Fruit fly (Drosophila melanogaster) Kc167 (cell line): ENCODE measurements around the gene Hsp70Ab.
"Not testable (repeated sequence)": the region's sequence is repeated elsewhere in the genome, so short reads cannot be mapped to it uniquely, and the experiment has no call there.

Experiments
- Myc ChIP-seq: fragments of >200 bp; optimal IDR thresholded peaks from 2 replicates; lab custom pipeline; 2017; ENCODE audit warnings: missing external identifiers
- Sin3A ChIP-seq: fragments of >200 bp; optimal IDR thresholded peaks from 2 replicates; lab custom pipeline; 2018; ENCODE audit warnings: missing external identifiers
- h ChIP-seq: fragments of >200 bp; optimal IDR thresholded peaks from 3 replicates; lab custom pipeline; 2018; ENCODE audit warnings: missing external identifiers
- insv ChIP-seq: fragments of >200 bp; optimal IDR thresholded peaks from 3 replicates; lab custom pipeline; 2018; ENCODE audit warnings: missing external identifiers
- psq ChIP-seq: fragments of >200 bp; optimal IDR thresholded peaks from 2 replicates; lab custom pipeline; 2017; ENCODE audit warnings: missing external identifiers
- ttk ChIP-seq: sonication (Bioruptor generic); optimal IDR thresholded peaks from 2 replicates; lab custom pipeline; 2017; ENCODE audit warnings: missing external identifiers

The Hsp70Ab gene

DNA sequence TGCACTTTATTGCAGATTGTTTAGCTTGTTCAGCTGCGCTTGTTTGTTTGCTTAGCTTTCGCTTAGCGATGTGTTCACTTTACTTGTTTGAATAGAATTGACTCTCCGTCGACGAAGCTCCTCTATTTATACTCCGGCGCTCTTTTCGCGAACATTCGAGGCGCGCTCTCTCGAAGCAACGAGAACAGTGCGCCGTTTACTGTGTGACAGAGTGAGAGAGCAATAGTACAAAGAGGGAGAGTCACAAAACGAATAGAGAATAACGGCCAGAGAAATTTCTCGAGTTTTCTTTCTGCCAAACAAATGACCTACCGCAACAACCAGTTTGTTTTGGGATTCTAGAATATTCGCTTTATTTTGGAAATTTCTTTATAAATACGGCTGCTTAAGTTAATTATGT lies 1.9 kb upstream of the Hsp70Ab start, which contains the start of gene Hsp70Aa:
Hsp70Aa (minus strand) TSS at position 101 of the 400 bp plus-strand sequence.
- not testable (repeated sequence) for TF ChIP-seq h, Sin3A, insv (lab: Kevin White, UChicago)

DNA sequence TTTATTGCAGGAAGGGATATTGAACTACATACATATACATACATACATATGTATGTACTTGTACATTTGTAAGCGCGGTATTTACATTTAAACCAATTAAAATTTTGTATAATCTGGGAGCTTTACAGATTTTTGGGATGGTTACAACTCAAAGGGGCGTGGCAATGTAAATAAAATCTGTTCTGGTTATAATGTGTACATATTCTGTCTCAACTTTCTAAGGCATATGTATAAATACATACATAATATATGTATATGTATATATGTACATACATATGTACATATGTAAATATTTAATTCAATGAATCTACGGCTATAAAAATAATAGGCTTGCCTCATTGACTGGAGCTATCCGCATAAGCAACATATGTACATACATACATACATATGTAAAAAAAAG lies 947 bp upstream of the Hsp70Ab start:
- TF ChIP-seq psq (lab: Kevin White, UChicago) (no peak), ttk (no peak), insv (lab: Kevin White, UChicago) (no peak), Sin3A (lab: Kevin White, UChicago) (no peak), Myc (no peak), h (lab: Kevin White, UChicago) (no peak)

dm6 chr3R:11962739-11963214 lies 4.4 kb downstream of the Hsp70Ab start, which contains the start of the genes CG3281 and aurA:
Gene CG3281, minus strand, starts transcription at chr3R:11962805.
Gene aurA, plus strand, starts transcription at chr3R:11963124.
- TF ChIP-seq Myc: no peak
- peak; percentile 94 for TF ChIP-seq Sin3A (lab: Kevin White, UChicago)

dm6 chr3R:11964000-11964399 lies 5.7 kb downstream of the Hsp70Ab start:
- TF ChIP-seq psq (lab: Kevin White, UChicago) (no peak), Myc (no peak), Sin3A (lab: Kevin White, UChicago) (no peak), ttk (no peak), h (lab: Kevin White, UChicago) (no peak), insv (lab: Kevin White, UChicago) (no peak)

DNA sequence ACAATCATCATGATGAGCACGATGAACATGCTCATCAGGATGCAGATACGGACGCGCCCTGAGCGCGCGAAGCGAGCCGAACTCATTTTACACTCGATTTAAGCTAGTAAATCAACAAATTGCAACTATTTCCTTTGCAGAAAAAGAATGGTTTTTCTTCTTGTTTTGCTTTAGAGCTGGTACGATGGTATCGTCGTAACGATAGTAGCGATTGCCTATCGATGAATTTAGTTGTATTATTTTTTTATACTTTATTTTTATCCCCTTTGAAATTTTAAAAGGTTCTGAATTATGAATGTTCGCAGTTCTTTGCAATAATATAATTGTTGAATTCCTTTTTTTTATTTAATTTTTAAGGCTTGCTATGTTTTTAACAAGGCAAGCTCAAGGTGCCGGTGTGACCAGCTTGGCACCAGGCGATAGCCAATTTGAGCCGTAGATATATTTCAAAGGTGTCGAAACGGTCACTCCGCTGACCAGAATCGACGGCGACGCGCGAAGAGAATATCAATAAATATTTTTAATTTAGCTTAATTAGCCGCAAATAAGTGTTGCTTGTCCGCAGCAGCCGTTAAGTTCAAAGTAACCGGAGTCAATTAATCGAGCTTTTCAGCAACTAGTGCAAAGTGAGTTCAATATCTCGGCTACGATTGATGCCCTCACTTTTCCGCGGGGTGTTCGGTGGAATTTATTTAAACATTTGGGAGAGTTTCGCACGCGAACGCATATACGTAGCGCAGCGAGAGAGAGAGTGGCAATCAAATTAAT lies 9.1 kb downstream of the Hsp70Ab start, which contains the start of the genes CG12213 and GC1:
CG12213 (minus strand) TSS at position 430 of the 768 bp plus-strand sequence.
GC1 (plus strand) TSS at position 447 of the 768 bp plus-strand sequence.
- TF ChIP-seq Myc (no peak), Sin3A (lab: Kevin White, UChicago) (no peak), insv (lab: Kevin White, UChicago) (no peak), h (lab: Kevin White, UChicago) (no peak), ttk (no peak), psq (lab: Kevin White, UChicago) (no peak)

DNA sequence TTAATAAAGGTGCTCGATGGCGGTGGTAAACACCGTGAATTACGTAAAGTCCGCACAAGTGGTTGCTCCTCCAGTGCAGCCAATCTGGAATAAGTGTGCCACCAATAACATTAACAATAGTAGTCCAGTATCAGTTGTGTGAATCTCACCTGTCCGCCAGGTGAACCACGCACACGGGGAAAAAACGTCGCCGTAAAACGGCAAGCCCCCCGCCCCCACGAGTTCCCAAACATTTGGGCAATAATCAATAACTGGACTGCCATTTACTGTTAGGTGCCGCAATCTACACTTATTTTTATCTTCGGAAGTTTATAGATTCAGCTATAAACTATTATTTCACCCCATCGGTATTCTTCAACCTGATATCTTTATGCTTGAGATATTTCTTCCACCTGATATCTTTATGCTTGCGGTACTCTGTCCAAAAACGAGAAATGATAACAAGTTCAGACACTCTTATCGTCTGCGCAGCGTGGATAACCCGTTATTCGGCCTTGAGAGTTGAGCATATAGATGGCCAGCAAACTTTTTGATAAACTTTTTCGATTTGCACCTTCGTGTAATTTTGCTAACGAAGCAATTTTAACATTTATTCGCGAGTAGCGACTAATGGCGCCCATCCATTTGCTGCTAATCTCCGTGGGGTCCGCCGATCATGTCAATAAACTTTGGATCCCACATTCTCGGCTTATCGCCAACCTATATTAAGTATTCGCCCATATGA lies 9.9 kb downstream of the Hsp70Ab start:
- TF ChIP-seq Sin3A (lab: Kevin White, UChicago) (no peak), h (lab: Kevin White, UChicago) (no peak), Myc (no peak), insv (lab: Kevin White, UChicago) (no peak)

- no peak for TF ChIP-seq psq (lab: Kevin White, UChicago)
- TF ChIP-seq ttk: no peak
- no peak for TF ChIP-seq insv (lab: Kevin White, UChicago)
- no peak for TF ChIP-seq h (lab: Kevin White, UChicago)
- no peak for TF ChIP-seq Myc
- no peak for TF ChIP-seq Sin3A (lab: Kevin White, UChicago)
Observed at dm6 chr3R:11969217-11969616, 10.9 kb downstream of the Hsp70Ab start.

DNA sequence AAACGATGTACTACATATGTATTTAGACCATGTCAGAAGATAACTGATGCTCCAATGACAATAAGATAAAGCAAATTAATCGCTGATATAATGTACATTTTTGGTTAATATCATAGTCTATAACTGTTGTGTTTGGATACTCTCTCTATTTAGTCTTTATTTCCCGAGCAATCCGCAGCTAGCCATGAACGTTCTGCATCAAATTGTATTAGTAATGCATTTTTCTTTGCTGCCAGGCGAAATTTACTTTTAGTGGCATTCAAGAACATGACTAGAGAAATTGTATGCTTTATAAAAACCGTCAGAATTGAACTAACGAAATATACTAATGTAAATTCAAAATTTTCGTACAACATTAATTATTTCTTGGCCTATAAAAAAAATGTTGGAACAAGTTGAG lies 13.1 kb downstream of the Hsp70Ab start, which contains the start of gene GC2:
GC2 (plus strand) TSS at position 301 of the 400 bp plus-strand sequence.
- TF ChIP-seq h (lab: Kevin White, UChicago) (no peak), Myc (no peak), psq (lab: Kevin White, UChicago) (no peak), ttk (no peak), Sin3A (lab: Kevin White, UChicago) (no peak), insv (lab: Kevin White, UChicago) (no peak)

- TF ChIP-seq Myc (no peak), psq (lab: Kevin White, UChicago) (no peak), h (lab: Kevin White, UChicago) (no peak), insv (lab: Kevin White, UChicago) (no peak), Sin3A (lab: Kevin White, UChicago) (no peak), ttk (no peak)
Observed at dm6 chr3R:11973826-11974225, 15.5 kb downstream of the Hsp70Ab start.

DNA sequence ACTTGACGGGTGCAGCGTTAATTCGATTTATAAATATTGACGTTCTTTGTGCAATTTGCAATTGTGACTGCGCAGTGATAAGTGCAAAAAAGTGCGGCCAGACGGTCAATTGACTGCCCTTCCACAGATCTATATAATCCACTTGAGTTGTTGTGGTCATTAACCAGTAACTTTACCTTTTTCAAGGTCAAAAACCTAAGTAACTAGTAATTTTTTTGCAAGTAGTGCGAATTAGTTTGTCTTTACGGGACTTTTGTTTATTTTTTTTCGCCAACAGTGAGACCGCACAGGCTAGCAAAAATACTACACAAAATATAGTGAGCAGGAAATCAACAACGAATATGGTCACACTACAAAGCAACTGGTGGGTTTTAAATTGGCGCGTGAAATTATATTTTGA lies 16.3 kb downstream of the Hsp70Ab start, which contains the start of gene Tango9:
Tango9 (minus strand) TSS at position 280 of the 400 bp plus-strand sequence.
- TF ChIP-seq Sin3A (lab: Kevin White, UChicago) (no peak), h (lab: Kevin White, UChicago) (no peak), insv (lab: Kevin White, UChicago) (no peak), psq (lab: Kevin White, UChicago) (no peak), ttk (no peak), Myc (no peak)

- TF ChIP-seq ttk: no peak
- no peak for TF ChIP-seq psq (lab: Kevin White, UChicago)
- no peak for TF ChIP-seq insv (lab: Kevin White, UChicago)
- no peak for TF ChIP-seq Sin3A (lab: Kevin White, UChicago)
- no peak for TF ChIP-seq h (lab: Kevin White, UChicago)
- TF ChIP-seq Myc: no peak
Observed at dm6 chr3R:11976556-11977335, 18.4 kb downstream of the Hsp70Ab start, which contains the start of gene CG10005. Gene CG10005, minus strand, starts transcription at chr3R:11977197.
